Worm (Caenorhabditis elegans): ENCODE results near the gene npr-10.

npr-10 gene

ce11 chrX:13000837-13001236, 31.7 kb downstream of the npr-10 start (continued):
- no peak for TF ChIP-seq sdc-2 (tag; optimal IDR thresholded peaks at IDR 0.05)

ce11 chrX:12999567-12999966, 32.9 kb downstream of the npr-10 start:
- TF ChIP-seq nhr-11 (tag; optimal IDR thresholded peaks at IDR 0.05) (no peak), ceh-48 (tag; optimal IDR thresholded peaks at IDR 0.05) (no peak), elt-4 (tag; optimal IDR thresholded peaks at IDR 0.05) (no peak), pros-1 (tag; optimal IDR thresholded peaks at IDR 0.05) (no peak), ceh-18 (tag; optimal IDR thresholded peaks at IDR 0.05) (no peak), ceh-9 (tag; optimal IDR thresholded peaks at IDR 0.05) (no peak), sox-2 (GFP tag; IDR thresholded peaks at IDR 0.05) (no peak), ceh-31 (tag; optimal IDR thresholded peaks at IDR 0.05) (no peak), ceh-22 (tag; optimal IDR thresholded peaks at IDR 0.05) (no peak), fkh-10 (GFP tag; optimal IDR thresholded peaks at IDR 0.05) (no peak)

ce11 chrX:12996161-12996560, 36.3 kb downstream of the npr-10 start:
- TF ChIP-seq zip-5 (tag; optimal IDR thresholded peaks at IDR 0.05) (no peak), ttx-3 (tag; optimal IDR thresholded peaks at IDR 0.05) (no peak), unc-55 (GFP tag; optimal IDR thresholded peaks at IDR 0.05) (no peak), K09A11.1 (tag; optimal IDR thresholded peaks at IDR 0.05; ENCODE audit: insufficient read depth) (no peak), dmd-4 (tag; optimal IDR thresholded peaks at IDR 0.05; ENCODE audit: borderline replicate concordance) (no peak), fkh-6 (tag; optimal IDR thresholded peaks at IDR 0.05) (no peak), pha-2 (tag; optimal IDR thresholded peaks at IDR 0.05) (no peak)

- TF ChIP-seq ceh-45 (GFP tag; IDR thresholded peaks at IDR 0.05) (no peak), pax-1 (tag; optimal IDR thresholded peaks at IDR 0.05) (no peak), unc-55 (GFP tag; optimal IDR thresholded peaks at IDR 0.05) (peak; percentile 15), ceh-30 (tag; optimal IDR thresholded peaks at IDR 0.05) (no peak), ceh-18 (tag; optimal IDR thresholded peaks at IDR 0.05) (no peak), ceh-48 (tag; optimal IDR thresholded peaks at IDR 0.05) (peak; percentile 17)
Measured at ce11 chrX:12990529-12991520, 41.7 kb downstream of the npr-10 start, which contains the start of the genes F11C1.1 and vwa-8. Gene F11C1.1, minus strand, starts transcription at chrX:12990579. Gene vwa-8, plus strand, starts transcription at chrX:12991470.

- TF ChIP-seq ceh-48 (tag; optimal IDR thresholded peaks at IDR 0.05) = peak; percentile 81
- TF ChIP-seq ceh-31 (tag; optimal IDR thresholded peaks at IDR 0.05) = peak; percentile 3
- TF ChIP-seq unc-3 (GFP tag; conservative IDR thresholded peaks at IDR 0.05) = no peak
- no peak for TF ChIP-seq unc-3 (tag; optimal IDR thresholded peaks at IDR 0.05)
Measured at ce11 chrX:12989205-12989604, 43.3 kb downstream of the npr-10 start, which contains the start of gene F11C1.7. Gene F11C1.7, plus strand, starts transcription at chrX:12989344.

- TF ChIP-seq elt-2 (tag; optimal IDR thresholded peaks at IDR 0.05) (peak; percentile 16), dmd-4 (tag; optimal IDR thresholded peaks at IDR 0.05; ENCODE audit: borderline replicate concordance) (no peak)
Measured at ce11 chrX:12987119-12987518, 45.4 kb downstream of the npr-10 start, which contains the start of gene mff-1. Gene mff-1, minus strand, starts transcription at chrX:12987219.

ce11 chrX:12982725-12983124, 49.8 kb downstream of the npr-10 start:
- no peak for TF ChIP-seq ceh-34 (tag; optimal IDR thresholded peaks at IDR 0.05)
- no peak for TF ChIP-seq tbx-2 (tag; optimal IDR thresholded peaks at IDR 0.05)
- no peak for TF ChIP-seq K02D7.2 (tag; optimal IDR thresholded peaks at IDR 0.05)
- no peak for TF ChIP-seq unc-3 (GFP tag; conservative IDR thresholded peaks at IDR 0.05)
- TF ChIP-seq unc-3 (tag; optimal IDR thresholded peaks at IDR 0.05) = no peak
- no peak for TF ChIP-seq npax-4 (tag; optimal IDR thresholded peaks at IDR 0.05)
- no peak for TF ChIP-seq pqm-1 (tag; optimal IDR thresholded peaks at IDR 0.05)
- TF ChIP-seq hlh-6 (tag; optimal IDR thresholded peaks at IDR 0.05) = no peak
- no peak for TF ChIP-seq ama-1 (optimal IDR thresholded peaks at IDR 0.05)
- TF ChIP-seq sox-2 (GFP tag; IDR thresholded peaks at IDR 0.05) = no peak
- no peak for TF ChIP-seq K09A11.1 (tag; optimal IDR thresholded peaks at IDR 0.05; ENCODE audit: insufficient read depth)

Measured in whole organism, late embryonic.